3 worm cellular contexts compared by ENCODE assay signal in genomic region chrV:15085335-15085800, ce11.
TF ChIP-seq lines count a peak whose summit lies in the region.

Gene ahsa-1 (minus strand): TSS chrV:15085385.
Gene C01G10.7 (plus strand): TSS chrV:15085747.

TF ChIP-seq in whole organism, L1 larva, 84 proteins besides CTCF, POLR2A, EP300 and RAD21 (continued from another document and continues in another):
- TF ChIP-seq mab-9 (GFP tag; IDR thresholded peaks at IDR 0.05; lab: Robert Waterston, UW) (peak; percentile 73), hlh-4 (tag; optimal IDR thresholded peaks at IDR 0.05; lab: Kevin White, UChicago) (peak; percentile 34), unc-86 (tag; optimal IDR thresholded peaks at IDR 0.05; lab: Kevin White, UChicago) (peak; percentile 85), irx-1 (tag; optimal IDR thresholded peaks at IDR 0.05; lab: Kevin White, UChicago) (peak; percentile 92), snu-23 (GFP tag; optimal IDR thresholded peaks at IDR 0.05; lab: Kevin White, UChicago) (peak; percentile 95), pax-3 (tag; optimal IDR thresholded peaks at IDR 0.05; lab: Kevin White, UChicago) (peak; percentile 99), lin-15B (tag; optimal IDR thresholded peaks at IDR 0.05; lab: Kevin White, UChicago) (peak; percentile 99), swsn-7 (tag; optimal IDR thresholded peaks at IDR 0.05; lab: Kevin White, UChicago) (peak; percentile 90), dpl-1 (GFP tag; optimal IDR thresholded peaks at IDR 0.05; lab: Kevin White, UChicago) (peak; percentile 76 to 86 (median 84)), ceh-63 (GFP tag; optimal IDR thresholded peaks at IDR 0.05; lab: Kevin White, UChicago) (no peak), mef-2 (tag; optimal IDR thresholded peaks at IDR 0.05; lab: Kevin White, UChicago) (no peak), zag-1 (tag; optimal IDR thresholded peaks at IDR 0.05; lab: Kevin White, UChicago) (peak; percentile 54), tlp-1 (tag; optimal IDR thresholded peaks at IDR 0.05; lab: Kevin White, UChicago) (no peak), nhr-90 (tag; optimal IDR thresholded peaks at IDR 0.05; lab: Kevin White, UChicago; ENCODE audit: poor library complexity) (peak; percentile 95), nhr-71 (tag; optimal IDR thresholded peaks at IDR 0.05; lab: Kevin White, UChicago) (peak; percentile 96), nhr-11 (tag; optimal IDR thresholded peaks at IDR 0.05; lab: Kevin White, UChicago) (no peak), mdl-1 (tag; optimal IDR thresholded peaks at IDR 0.05; lab: Kevin White, UChicago) (peak in 1 of 2 experiments; percentile 66), sup-37 (GFP tag; optimal IDR thresholded peaks at IDR 0.05; lab: Kevin White, UChicago) (no peak), hlh-17 (GFP tag; optimal IDR thresholded peaks at IDR 0.05; lab: Kevin White, UChicago; ENCODE audit: borderline replicate concordance) (no peak), sox-4 (tag; optimal IDR thresholded peaks at IDR 0.05; lab: Kevin White, UChicago) (peak; percentile 91), pqm-1 (tag; optimal IDR thresholded peaks at IDR 0.05; lab: Kevin White, UChicago) (no peak), nhr-47 (tag; optimal IDR thresholded peaks at IDR 0.05; lab: Kevin White, UChicago) (peak; percentile 94), fos-1 (tag; optimal IDR thresholded peaks at IDR 0.05; lab: Kevin White, UChicago) (peak; percentile 60), grh-1 (GFP tag; IDR thresholded peaks at IDR 0.05; lab: Robert Waterston, UW) (peak; percentile 74), lir-3 (tag; optimal IDR thresholded peaks at IDR 0.05; lab: Kevin White, UChicago; ENCODE audit: poor library complexity) (peak; percentile 97), Y116A8C.19 (tag; optimal IDR thresholded peaks at IDR 0.05; lab: Kevin White, UChicago; ENCODE audit: borderline replicate concordance) (peak; percentile 69), nhr-20 (tag; optimal IDR thresholded peaks at IDR 0.05; lab: Kevin White, UChicago) (peak; percentile 92), tbx-2 (tag; optimal IDR thresholded peaks at IDR 0.05; lab: Kevin White, UChicago) (peak; percentile 94), ztf-4 (tag; optimal IDR thresholded peaks at IDR 0.05; lab: Kevin White, UChicago) (peak; percentile 34), aly-2 (tag; optimal IDR thresholded peaks at IDR 0.05; lab: Kevin White, UChicago) (peak; percentile 38), lin-13 (GFP tag; optimal IDR thresholded peaks at IDR 0.05; lab: Kevin White, UChicago) (peak; percentile 88), hpl-2 (GFP tag; optimal IDR thresholded peaks at IDR 0.05; lab: Kevin White, UChicago) (peak; percentile 60), snpc-4 (tag; optimal IDR thresholded peaks at IDR 0.05; lab: Kevin White, UChicago) (peak; percentile 87), fkh-10 (GFP tag; optimal IDR thresholded peaks at IDR 0.05; lab: Kevin White, UChicago) (peak; percentile 56), skn-1 (tag; optimal IDR thresholded peaks at IDR 0.05; lab: Kevin White, UChicago) (peak; percentile 74), ceh-88 (GFP tag; IDR thresholded peaks at IDR 0.05; lab: Robert Waterston, UW) (peak; percentile 53; the same call in 1 of the 2 replicates), nhr-19 (GFP tag; conservative IDR thresholded peaks at IDR 0.05; lab: Robert Waterston, UW) (peak; percentile 87), lin-14 (GFP tag; optimal IDR thresholded peaks at IDR 0.05; lab: Kevin White, UChicago) (peak; percentile 95), C04F5.9 (tag; optimal IDR thresholded peaks at IDR 0.05; lab: Kevin White, UChicago) (peak; percentile 88), ceh-82 (tag; optimal IDR thresholded peaks at IDR 0.05; lab: Kevin White, UChicago) (peak; percentile 83 to 91 (median 87)), nhr-84 (tag; optimal IDR thresholded peaks at IDR 0.05; lab: Kevin White, UChicago) (no peak), efl-3 (GFP tag; optimal IDR thresholded peaks at IDR 0.05; lab: Kevin White, UChicago) (no peak), jun-1 (tag; optimal IDR thresholded peaks at IDR 0.05; lab: Kevin White, UChicago) (peak; percentile 61)

TF ChIP-seq in whole organism, L3 larva, 47 proteins besides CTCF, POLR2A, EP300 and RAD21 (continued from another document):
- TF ChIP-seq nhr-76 (tag; optimal IDR thresholded peaks at IDR 0.05; lab: Kevin White, UChicago) (peak; percentile 0), lin-15B (tag; optimal IDR thresholded peaks at IDR 0.05; lab: Kevin White, UChicago) (peak; percentile 99), pqm-1 (tag; optimal IDR thresholded peaks at IDR 0.05; lab: Kevin White, UChicago) (peak; percentile 82), nhr-43 (tag; optimal IDR thresholded peaks at IDR 0.05; lab: Kevin White, UChicago; ENCODE audit: poor library complexity, severe bottlenecking) (peak; percentile 95), snpc-4 (tag; optimal IDR thresholded peaks at IDR 0.05; lab: Kevin White, UChicago) (peak; percentile 87), eor-1 (tag; optimal IDR thresholded peaks at IDR 0.05; lab: Kevin White, UChicago) (peak in 1 of 2 experiments; percentile 45), jun-1 (tag; optimal IDR thresholded peaks at IDR 0.05; lab: Kevin White, UChicago) (peak; percentile 58), fkh-10 (GFP tag; optimal IDR thresholded peaks at IDR 0.05; lab: Kevin White, UChicago) (peak; percentile 92), R02D3.7 (tag; optimal IDR thresholded peaks at IDR 0.05; lab: Kevin White, UChicago) (peak; percentile 98), unc-39 (tag; optimal IDR thresholded peaks at IDR 0.05; lab: Kevin White, UChicago) (no peak), skn-1 (tag; optimal IDR thresholded peaks at IDR 0.05; lab: Kevin White, UChicago) (peak; percentile 15)

TF ChIP-seq in whole organism, young adult, 124 proteins besides CTCF, POLR2A, EP300 and RAD21 (continued from another document and continues in another):
- TF ChIP-seq madf-6 (GFP tag; IDR thresholded peaks at IDR 0.05; lab: Robert Waterston, UW) (peak; percentile 79), mel-28 (tag; optimal IDR thresholded peaks at IDR 0.05; lab: Kevin White, UChicago; ENCODE audit: borderline replicate concordance) (peak; percentile 57), pha-4 (tag; optimal IDR thresholded peaks at IDR 0.05; lab: Kevin White, UChicago) (no peak), snpc-1.3 (tag; optimal IDR thresholded peaks at IDR 0.05; lab: Kevin White, UChicago; ENCODE audit: insufficient read depth) (peak; percentile 65), Y79H2A.3 (GFP tag; conservative IDR thresholded peaks at IDR 0.05; lab: Robert Waterston, UW) (peak; percentile 77), bed-2 (GFP tag; IDR thresholded peaks at IDR 0.05; lab: Robert Waterston, UW) (peak; percentile 94), T07F8.4 (tag; optimal IDR thresholded peaks at IDR 0.05; lab: Kevin White, UChicago) (peak; percentile 24), athp-1 (tag; optimal IDR thresholded peaks at IDR 0.05; lab: Kevin White, UChicago) (peak; percentile 86), cebp-1 (GFP tag; IDR thresholded peaks at IDR 0.05; lab: Robert Waterston, UW) (peak; percentile 72; the same call in 1 of the 2 replicates), cebp-1 (tag; optimal IDR thresholded peaks at IDR 0.05; lab: Kevin White, UChicago) (no peak), bed-1 (GFP tag; IDR thresholded peaks at IDR 0.05; lab: Robert Waterston, UW) (no peak), mes-4 (tag; optimal IDR thresholded peaks at IDR 0.05; lab: Kevin White, UChicago) (no peak), F57C9.4 (tag; optimal IDR thresholded peaks at IDR 0.05; lab: Kevin White, UChicago) (no peak), F57A8.1 (GFP tag; optimal IDR thresholded peaks at IDR 0.05; lab: Kevin White, UChicago) (no peak), F55B11.4 (tag; optimal IDR thresholded peaks at IDR 0.05; lab: Kevin White, UChicago; ENCODE audit: borderline replicate concordance, insufficient read depth) (no peak), dox-1 (GFP tag; IDR thresholded peaks at IDR 0.05; lab: Robert Waterston, UW) (peak; percentile 93), lsy-27 (tag; optimal IDR thresholded peaks at IDR 0.05; lab: Kevin White, UChicago; ENCODE audit: borderline replicate concordance, insufficient read depth) (no peak), ceh-40 (GFP tag; IDR thresholded peaks at IDR 0.05; lab: Robert Waterston, UW) (no peak), nhr-120 (GFP tag; IDR thresholded peaks at IDR 0.05; lab: Robert Waterston, UW) (no peak), hlh-26 (GFP tag; conservative IDR thresholded peaks at IDR 0.05; lab: Robert Waterston, UW) (no peak), K12H6.12 (tag; optimal IDR thresholded peaks at IDR 0.05; lab: Kevin White, UChicago) (peak; percentile 70), tlf-1 (GFP tag; optimal IDR thresholded peaks at IDR 0.05; lab: Kevin White, UChicago) (peak; percentile 86), mcd-1 (GFP tag; IDR thresholded peaks at IDR 0.05; lab: Robert Waterston, UW) (peak; percentile 98), Y67H2A.10 (GFP tag; conservative IDR thresholded peaks at IDR 0.05; lab: Robert Waterston, UW) (peak; percentile 74), ceh-79 (tag; optimal IDR thresholded peaks at IDR 0.05; lab: Kevin White, UChicago) (peak; percentile 13), F52B5.7 (tag; optimal IDR thresholded peaks at IDR 0.05; lab: Kevin White, UChicago) (no peak), B0261.1 (tag; optimal IDR thresholded peaks at IDR 0.05; lab: Kevin White, UChicago) (peak; percentile 37), ets-4 (GFP tag; optimal IDR thresholded peaks at IDR 0.05; lab: Kevin White, UChicago) (no peak), madf-10 (tag; optimal IDR thresholded peaks at IDR 0.05; lab: Kevin White, UChicago) (peak; percentile 87), B0019.2 (GFP tag; conservative IDR thresholded peaks at IDR 0.05; lab: Robert Waterston, UW) (peak; percentile 82; the same call in 1 of the 2 replicates), nfya-1 (tag; optimal IDR thresholded peaks at IDR 0.05; lab: Kevin White, UChicago; ENCODE audit: borderline replicate concordance, insufficient read depth) (no peak), unc-62 (GFP tag; optimal IDR thresholded peaks at IDR 0.05; lab: Kevin White, UChicago) (no peak), hlh-12 (tag; optimal IDR thresholded peaks at IDR 0.05; lab: Kevin White, UChicago) (no peak), let-607 (tag; optimal IDR thresholded peaks at IDR 0.05; lab: Kevin White, UChicago) (peak in 1 of 2 experiments; percentile 77), ztf-18 (tag; optimal IDR thresholded peaks at IDR 0.05; lab: Kevin White, UChicago) (peak; percentile 74), ekl-4 (GFP tag; IDR thresholded peaks at IDR 0.05; lab: Robert Waterston, UW) (peak; percentile 88), akir-1 (GFP tag; optimal IDR thresholded peaks at IDR 0.05; lab: Kevin White, UChicago) (peak; percentile 31), snpc-1.1 (tag; optimal IDR thresholded peaks at IDR 0.05; lab: Kevin White, UChicago; ENCODE audit: insufficient read depth) (peak; percentile 74), let-526 (GFP tag; IDR thresholded peaks at IDR 0.05; lab: Robert Waterston, UW) (peak; percentile 90), atf-7 (tag; optimal IDR thresholded peaks at IDR 0.05; lab: Kevin White, UChicago) (peak; percentile 63), Y53G8AR.9 (GFP tag; conservative IDR thresholded peaks at IDR 0.05; lab: Robert Waterston, UW) (peak; percentile 76; the same call in 1 of the 2 replicates), fkh-3 (tag; optimal IDR thresholded peaks at IDR 0.05; lab: Kevin White, UChicago) (no peak), Y56A3A.18 (GFP tag; IDR thresholded peaks at IDR 0.05; lab: Robert Waterston, UW) (no peak), snpc-3.4 (tag; optimal IDR thresholded peaks at IDR 0.05; lab: Kevin White, UChicago) (peak; percentile 51), nhr-27 (tag; optimal IDR thresholded peaks at IDR 0.05; lab: Kevin White, UChicago) (no peak), ztf-26 (tag; optimal IDR thresholded peaks at IDR 0.05; lab: Kevin White, UChicago) (peak; percentile 46), cebp-2 (GFP tag; IDR thresholded peaks at IDR 0.05; lab: Robert Waterston, UW) (no peak), repo-1 (tag; optimal IDR thresholded peaks at IDR 0.05; lab: Kevin White, UChicago) (no peak), ztf-25 (GFP tag; IDR thresholded peaks at IDR 0.05; lab: Robert Waterston, UW) (peak; percentile 71; the same call in 1 of the 2 replicates), sptf-2 (GFP tag; optimal IDR thresholded peaks at IDR 0.05; lab: Kevin White, UChicago) (peak; percentile 41), egrh-3 (GFP tag; IDR thresholded peaks at IDR 0.05; lab: Robert Waterston, UW) (peak; percentile 55; the same call in 1 of the 2 replicates), F10E7.11 (tag; optimal IDR thresholded peaks at IDR 0.05; lab: Kevin White, UChicago) (no peak), rec-8 (tag; optimal IDR thresholded peaks at IDR 0.05; lab: Kevin White, UChicago) (peak; percentile 74 to 82), lin-35 (GFP tag; optimal IDR thresholded peaks at IDR 0.05; lab: Kevin White, UChicago) (no peak), snpc-4 (GFP tag; optimal IDR thresholded peaks at IDR 0.05; lab: Kevin White, UChicago) (no peak), snpc-4 (tag; optimal IDR thresholded peaks at IDR 0.05; lab: Kevin White, UChicago) (peak in 3 of 4 experiments; percentile 69 to 85 (median 74)), lag-1 (GFP tag; IDR thresholded peaks at IDR 0.05; lab: Robert Waterston, UW) (no peak), lin-54 (GFP tag; optimal IDR thresholded peaks at IDR 0.05; lab: Kevin White, UChicago) (peak; percentile 82), B0035.1 (tag; optimal IDR thresholded peaks at IDR 0.05; lab: Kevin White, UChicago) (peak; percentile 41), zim-3 (tag; optimal IDR thresholded peaks at IDR 0.05; lab: Kevin White, UChicago) (no peak), hsf-1 (GFP tag; IDR thresholded peaks at IDR 0.05; lab: Robert Waterston, UW) (peak; percentile 97), die-1 (tag; optimal IDR thresholded peaks at IDR 0.05; lab: Kevin White, UChicago) (no peak), F49E8.2 (tag; optimal IDR thresholded peaks at IDR 0.05; lab: Kevin White, UChicago; ENCODE audit: insufficient read depth) (peak; percentile 24), pbrm-1 (GFP tag; IDR thresholded peaks at IDR 0.05; lab: Robert Waterston, UW) (peak; percentile 87; the same call in 1 of the 2 replicates), ztf-22 (GFP tag; optimal IDR thresholded peaks at IDR 0.05; lab: Kevin White, UChicago) (peak; percentile 49), lsl-1 (GFP tag; optimal IDR thresholded peaks at IDR 0.05; lab: Kevin White, UChicago) (peak; percentile 68), attf-5 (GFP tag; optimal IDR thresholded peaks at IDR 0.05; lab: Kevin White, UChicago) (peak; percentile 93), lin-40 (tag; optimal IDR thresholded peaks at IDR 0.05; lab: Kevin White, UChicago) (no peak), nfyb-1 (GFP tag; IDR thresholded peaks at IDR 0.05; lab: Robert Waterston, UW) (no peak; the same call in 1 of the 2 replicates), K11D2.4 (GFP tag; IDR thresholded peaks at IDR 0.05; lab: Robert Waterston, UW) (0 out of 2 replicates have a peak, but pooled peaks have one; percentile 55), rcor-1 (GFP tag; IDR thresholded peaks at IDR 0.05; lab: Robert Waterston, UW) (peak; percentile 84), attf-3 (GFP tag; conservative IDR thresholded peaks at IDR 0.05; lab: Robert Waterston, UW) (peak; percentile 69), unc-130 (GFP tag; optimal IDR thresholded peaks at IDR 0.05; lab: Kevin White, UChicago) (peak; percentile 96), dpl-1 (GFP tag; optimal IDR thresholded peaks at IDR 0.05; lab: Kevin White, UChicago) (no peak), C17E4.6 (GFP tag; IDR thresholded peaks at IDR 0.05; lab: Robert Waterston, UW) (peak; percentile 48; the same call in 1 of the 2 replicates), lin-26 (GFP tag; IDR thresholded peaks at IDR 0.05; lab: Robert Waterston, UW) (0 out of 2 replicates have a peak, but pooled peaks have one; percentile 8), ccch-3 (GFP tag; optimal IDR thresholded peaks at IDR 0.05; lab: Kevin White, UChicago) (peak; percentile 30), hmg-1.2 (GFP tag; IDR thresholded peaks at IDR 0.05; lab: Robert Waterston, UW) (peak; percentile 51; the same call in 1 of the 2 replicates), nhr-90 (tag; optimal IDR thresholded peaks at IDR 0.05; lab: Kevin White, UChicago) (no peak), madf-3 (GFP tag; IDR thresholded peaks at IDR 0.05; lab: Robert Waterston, UW) (no peak)
